Fruit fly (Drosophila melanogaster) whole organism, embryonic: Measurements from ENCODE around the gene Agpat4.

ENCODE experiments used
- Bgb ChIP-seq: fragments of 200-800 bp; sonication (Bioruptor generic); IDR thresholded peaks from 2 replicates; pipeline ENCODE4 v1.3.6; 2022; ENCODE audit warnings: missing biosample characterization, missing genetic modification characterization; ENCODE audit not compliant: partially characterized antibody
- CG12659 ChIP-seq: fragments of 200-800 bp; sonication (Bioruptor generic); optimal IDR thresholded peaks from 3 replicates; lab custom pipeline; 2017; ENCODE audit warnings: mild to moderate bottlenecking, missing biosample characterization, missing genetic modification reagents, missing genetic modification characterization
- CG13424 ChIP-seq: fragments of 200-800 bp; sonication (Bioruptor generic); optimal IDR thresholded peaks from 2 replicates; lab custom pipeline; 2019; ENCODE audit warnings: missing biosample characterization, mild to moderate bottlenecking, missing genetic modification characterization, moderate library complexity
- CG17359 ChIP-seq: fragments of 200-800 bp; sonication (Bioruptor generic); optimal IDR thresholded peaks from 3 replicates; lab custom pipeline; 2018; ENCODE audit warnings: missing biosample characterization, mild to moderate bottlenecking, missing genetic modification characterization, moderate library complexity
- CG31388 ChIP-seq: fragments of 200-800 bp; sonication (Bioruptor generic); optimal IDR thresholded peaks from 2 replicates; lab custom pipeline; 2016; ENCODE audit warnings: missing biosample characterization, missing genetic modification characterization
- CG9437 ChIP-seq: fragments of 200-800 bp; sonication (Bioruptor generic); optimal IDR thresholded peaks from 2 replicates; lab custom pipeline; 2018; ENCODE audit warnings: missing biosample characterization, mild to moderate bottlenecking, missing genetic modification characterization
- CoRest ChIP-seq: fragments of 200-800 bp; sonication (Bioruptor generic); optimal IDR thresholded peaks from 3 replicates; lab custom pipeline; 2018; ENCODE audit warnings: missing biosample characterization, mild to moderate bottlenecking, missing genetic modification characterization, moderate library complexity
- HmgZ ChIP-seq: fragments of 200-800 bp; sonication (Bioruptor generic); optimal IDR thresholded peaks from 2 replicates; lab custom pipeline; 2018; ENCODE audit warnings: missing biosample characterization, mild to moderate bottlenecking, missing genetic modification characterization
- Lpt ChIP-seq: fragments of >200 bp; optimal IDR thresholded peaks from 2 replicates; lab custom pipeline; 2018; ENCODE audit warnings: missing biosample characterization, missing genetic modification characterization
- Nf-YA ChIP-seq: fragments of 200-800 bp; sonication (Bioruptor generic); IDR thresholded peaks from 2 replicates; pipeline ENCODE4 v1.3.6; 2022; ENCODE audit warnings: missing biosample characterization, missing genetic modification characterization
- sima ChIP-seq: fragments of 200-800 bp; sonication (Bioruptor generic); optimal IDR thresholded peaks from 2 replicates; lab custom pipeline; 2016; ENCODE audit warnings: missing biosample characterization, missing genetic modification characterization
- sr ChIP-seq: fragments of 200-800 bp; sonication (Bioruptor generic); IDR thresholded peaks from 3 replicates; pipeline ENCODE4 v1.3.6; 2022; ENCODE audit warnings: missing biosample characterization, missing genetic modification characterization
- trh ChIP-seq: fragments of 200-800 bp; sonication (Bioruptor generic); optimal IDR thresholded peaks from 2 replicates; lab custom pipeline; 2016; ENCODE audit warnings: missing biosample characterization, missing genetic modification characterization

DNA sequence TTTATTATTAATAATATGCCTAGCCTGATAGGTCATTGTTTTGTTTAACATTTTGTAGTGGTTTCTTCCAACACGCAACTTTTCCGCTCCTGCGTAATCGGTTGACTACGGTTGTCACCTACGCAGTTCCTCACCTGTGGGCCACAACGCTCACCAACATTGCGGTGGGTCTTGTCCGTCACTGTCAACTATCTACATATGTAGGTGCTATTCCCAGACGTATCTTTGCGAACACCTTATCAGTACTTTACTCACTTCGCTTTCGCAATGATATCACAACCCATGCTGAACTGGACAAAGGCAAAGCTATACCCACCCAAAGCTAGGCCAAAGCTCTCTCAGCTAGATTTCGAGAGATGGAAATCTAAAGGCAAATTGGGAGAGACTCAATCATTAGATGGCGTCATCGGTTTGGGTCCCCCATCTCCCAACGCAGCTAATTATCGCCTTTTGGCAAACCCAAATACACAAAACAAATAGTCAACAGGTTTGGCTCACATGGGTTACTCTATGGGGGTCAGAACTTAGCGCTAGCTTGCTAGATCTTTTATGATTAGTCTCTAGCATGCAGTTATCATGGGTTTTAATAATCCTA lies 25.1 kb downstream of the Agpat4 start:
- TF ChIP-seq CG9437 (GFP tag; lab: Kevin White, UChicago): no peak
- TF ChIP-seq CG13424 (tag; lab: Kevin White, UChicago): no peak
- TF ChIP-seq Nf-YA (GFP tag; lab: Robert Waterston, UW): no peak
- TF ChIP-seq HmgZ: no peak
- TF ChIP-seq sima (GFP tag; lab: Kevin White, UChicago): no peak
- TF ChIP-seq CG12659 (GFP tag; lab: Kevin White, UChicago): no peak
- TF ChIP-seq Lpt (GFP tag; lab: Kevin White, UChicago): no peak
- TF ChIP-seq CG17359 (tag; lab: Kevin White, UChicago): no peak
- no peak for TF ChIP-seq CG31388 (GFP tag; lab: Kevin White, UChicago)
- TF ChIP-seq sr (GFP tag; lab: Robert Waterston, UW): no peak
- no peak for TF ChIP-seq CoRest (tag; lab: Kevin White, UChicago)
- TF ChIP-seq trh: no peak
- TF ChIP-seq Bgb (GFP tag; lab: Robert Waterston, UW): no peak
